Worm (Caenorhabditis elegans): Measurements from ENCODE around the gene his-37.

Gene his-37

DNA sequence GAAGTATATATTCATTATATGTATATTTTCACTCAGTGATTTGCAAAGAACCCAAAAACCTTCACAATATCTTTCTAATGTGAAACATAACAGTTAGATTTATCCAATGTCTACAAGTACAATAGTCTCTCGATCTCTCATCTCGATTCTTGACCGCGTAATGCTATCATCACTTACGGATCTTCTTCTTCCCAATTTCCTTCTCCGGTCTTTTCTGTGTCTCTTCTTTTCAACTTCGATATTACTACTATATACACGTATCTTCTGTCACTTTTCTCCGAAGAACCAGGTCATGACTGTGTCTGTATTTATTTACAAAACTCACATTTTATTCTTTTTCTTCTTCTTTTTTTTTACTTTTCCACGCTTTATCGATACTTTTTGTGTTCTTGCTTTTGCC lies 41.7 kb downstream of the his-37 start:
- TF ChIP-seq klf-2 (GFP tag; conservative IDR thresholded peaks at IDR 0.05): no peak
- TF ChIP-seq ztf-29 (GFP tag; IDR thresholded peaks at IDR 0.05): no peak
- no peak for TF ChIP-seq ref-1 (GFP tag; conservative IDR thresholded peaks at IDR 0.05)
- TF ChIP-seq T22C8.4 (GFP tag; IDR thresholded peaks at IDR 0.05): no peak
- no peak for TF ChIP-seq flt-1 (GFP tag; IDR thresholded peaks at IDR 0.05)
- TF ChIP-seq tab-1 (GFP tag; IDR thresholded peaks at IDR 0.05): no peak
- TF ChIP-seq cog-1 (tag; optimal IDR thresholded peaks at IDR 0.05): no peak
- TF ChIP-seq ztf-23 (GFP tag; IDR thresholded peaks at IDR 0.05): no peak
- no peak for TF ChIP-seq med-1 (GFP tag; optimal IDR thresholded peaks at IDR 0.05; ENCODE audit: insufficient read depth)

DNA sequence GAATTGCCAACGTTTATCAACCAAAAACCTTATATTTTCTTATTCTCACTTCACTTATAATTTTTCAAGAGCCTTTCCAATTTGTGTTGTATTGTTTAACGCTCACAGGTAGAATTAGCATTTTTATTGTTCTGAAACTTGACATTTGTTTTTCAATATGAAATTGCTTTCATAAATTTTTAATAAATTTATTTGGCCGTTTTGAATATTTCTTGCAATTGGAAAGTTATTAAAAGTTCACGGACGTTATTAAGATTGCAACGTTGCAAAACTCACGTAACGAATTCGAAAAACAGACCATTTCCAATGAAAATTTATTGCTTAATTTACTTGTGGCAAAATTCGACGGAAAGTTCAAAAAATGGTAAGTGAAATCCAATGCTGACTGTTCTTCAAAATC lies 43.4 kb downstream of the his-37 start, which contains the start of gene K09G1.2:
Gene K09G1.2 (plus strand): TSS at position 301 of the 400 bp plus-strand sequence.
- TF ChIP-seq ztf-29 (GFP tag; IDR thresholded peaks at IDR 0.05): no peak
- no peak for TF ChIP-seq cog-1 (tag; optimal IDR thresholded peaks at IDR 0.05)
- TF ChIP-seq med-1 (GFP tag; optimal IDR thresholded peaks at IDR 0.05; ENCODE audit: insufficient read depth): no peak
- TF ChIP-seq ref-1 (GFP tag; conservative IDR thresholded peaks at IDR 0.05): no peak
- TF ChIP-seq klf-2 (GFP tag; conservative IDR thresholded peaks at IDR 0.05): no peak
- no peak for TF ChIP-seq tab-1 (GFP tag; IDR thresholded peaks at IDR 0.05)
- TF ChIP-seq T22C8.4 (GFP tag; IDR thresholded peaks at IDR 0.05): no peak
- no peak for TF ChIP-seq ztf-23 (GFP tag; IDR thresholded peaks at IDR 0.05)
- no peak for TF ChIP-seq flt-1 (GFP tag; IDR thresholded peaks at IDR 0.05)

All from whole organism, midembryonic.